Worm (Caenorhabditis elegans): ENCODE data around the gene F15B10.3.

ce11 chrIV:6581658-6582057, 20.8 kb upstream of the F15B10.3 start:
- TF ChIP-seq nhr-41 (GFP tag; IDR thresholded peaks at IDR 0.05) = no peak
- TF ChIP-seq ama-1 (optimal IDR thresholded peaks at IDR 0.05) = no peak
